Fruit fly (Drosophila melanogaster) whole organism, embryonic: Measurements from ENCODE around the gene Cyp4ac3.
A peak's percentile ranks its signal among the peaks of the same experiment; 100 is the strongest.

Experiments used
- B-H2 ChIP-seq: fragments of 200-800 bp; sonication (Bioruptor generic); optimal IDR thresholded peaks from 2 replicates; lab custom pipeline; 2018; ENCODE audit warnings: missing biosample characterization, mild to moderate bottlenecking, missing genetic modification characterization
- Bgb ChIP-seq: fragments of 200-800 bp; sonication (Bioruptor generic); IDR thresholded peaks from 2 replicates; pipeline ENCODE4 v1.3.6; 2022; ENCODE audit warnings: missing biosample characterization, missing genetic modification characterization; ENCODE audit not compliant: partially characterized antibody
- CG10565 ChIP-seq: fragments of 200-800 bp; sonication (Bioruptor generic); optimal IDR thresholded peaks from 3 replicates; lab custom pipeline; 2016; ENCODE audit warnings: missing biosample characterization, mild to moderate bottlenecking, missing genetic modification characterization
- CG11696 ChIP-seq: fragments of 200-800 bp; sonication (Bioruptor generic); IDR thresholded peaks from 2 replicates; pipeline ENCODE4 v1.3.6; 2022; ENCODE audit warnings: missing biosample characterization, missing genetic modification characterization
- CG12071 ChIP-seq: fragments of 200-800 bp; sonication (Bioruptor generic); optimal IDR thresholded peaks from 3 replicates; lab custom pipeline; 2018; ENCODE audit warnings: missing biosample characterization, mild to moderate bottlenecking, missing genetic modification characterization
- CG13287 ChIP-seq: fragments of 200-800 bp; sonication (Bioruptor generic); IDR thresholded peaks from 2 replicates; pipeline ENCODE4 v1.3.6; 2022; ENCODE audit warnings: missing biosample characterization, missing genetic modification characterization; ENCODE audit not compliant: partially characterized antibody
- CG14050 ChIP-seq: fragments of 200-800 bp; sonication (Bioruptor generic); IDR thresholded peaks from 3 replicates; pipeline ENCODE4 v1.3.6; 2022; ENCODE audit warnings: missing biosample characterization, missing genetic modification characterization
- CG14860 ChIP-seq: fragments of 200-800 bp; sonication (Bioruptor generic); IDR thresholded peaks from 3 replicates; pipeline ENCODE4 v1.3.6; 2022; ENCODE audit warnings: missing biosample characterization, missing genetic modification characterization; ENCODE audit not compliant: partially characterized antibody
- CG14965 ChIP-seq: fragments of 200-800 bp; sonication (Bioruptor generic); optimal IDR thresholded peaks from 2 replicates; lab custom pipeline; 2016; ENCODE audit warnings: missing biosample characterization, missing genetic modification characterization, borderline replicate concordance
- CG15269 ChIP-seq: fragments of 200-800 bp; sonication (Bioruptor generic); optimal IDR thresholded peaks from 2 replicates; lab custom pipeline; 2018; ENCODE audit warnings: missing biosample characterization, mild to moderate bottlenecking, missing genetic modification characterization, moderate library complexity
- CG15601 ChIP-seq: fragments of 200-800 bp; sonication (Bioruptor generic); optimal IDR thresholded peaks from 3 replicates; lab custom pipeline; 2019; ENCODE audit warnings: missing biosample characterization, mild to moderate bottlenecking, missing genetic modification characterization, moderate library complexity
- CG16863 ChIP-seq: fragments of 200-800 bp; sonication (Bioruptor generic); optimal IDR thresholded peaks from 3 replicates; lab custom pipeline; 2016; ENCODE audit warnings: missing biosample characterization, missing genetic modification characterization
- CG17359 ChIP-seq: fragments of 200-800 bp; sonication (Bioruptor generic); optimal IDR thresholded peaks from 3 replicates; lab custom pipeline; 2018; ENCODE audit warnings: missing biosample characterization, mild to moderate bottlenecking, missing genetic modification characterization, moderate library complexity
- CG2875 ChIP-seq: fragments of 200-800 bp; sonication (Bioruptor generic); optimal IDR thresholded peaks from 2 replicates; lab custom pipeline; 2017; ENCODE audit warnings: missing biosample characterization, mild to moderate bottlenecking, missing genetic modification characterization, missing genetic modification reagents
- CG3065 ChIP-seq: fragments of 200-800 bp; sonication (Bioruptor generic); optimal IDR thresholded peaks from 2 replicates; lab custom pipeline; 2016; ENCODE audit warnings: missing biosample characterization, missing genetic modification characterization
- CG3163 ChIP-seq: fragments of 200-800 bp; sonication (Bioruptor generic); optimal IDR thresholded peaks from 3 replicates; lab custom pipeline; 2016; ENCODE audit warnings: missing biosample characterization, missing genetic modification characterization
- CG33213 ChIP-seq: fragments of 200-800 bp; sonication (Bioruptor generic); optimal IDR thresholded peaks from 3 replicates; lab custom pipeline; 2016; ENCODE audit warnings: missing biosample characterization, missing genetic modification characterization
- CG34376 ChIP-seq: fragments of 200-800 bp; sonication (Bioruptor generic); optimal IDR thresholded peaks from 2 replicates; lab custom pipeline; 2018; ENCODE audit warnings: missing biosample characterization, mild to moderate bottlenecking, missing genetic modification characterization
- CG34422 ChIP-seq: fragments of 200-800 bp; sonication (Bioruptor generic); IDR thresholded peaks from 3 replicates; pipeline ENCODE4 v1.3.6; 2022; ENCODE audit warnings: missing biosample characterization, missing genetic modification characterization
- CG6654 ChIP-seq: fragments of 200-800 bp; sonication (Bioruptor generic); optimal IDR thresholded peaks from 2 replicates; lab custom pipeline; 2017; ENCODE audit warnings: missing biosample characterization, mild to moderate bottlenecking, missing genetic modification characterization
- CG7271 ChIP-seq: fragments of 200-800 bp; sonication (Bioruptor generic); optimal IDR thresholded peaks from 2 replicates; lab custom pipeline; 2018; ENCODE audit warnings: missing biosample characterization, mild to moderate bottlenecking, missing genetic modification characterization, moderate library complexity
- CG7745 ChIP-seq: fragments of 200-800 bp; sonication (Bioruptor generic); optimal IDR thresholded peaks from 2 replicates; lab custom pipeline; 2018; ENCODE audit warnings: missing biosample characterization, mild to moderate bottlenecking, missing genetic modification characterization, moderate library complexity
- CG8281 ChIP-seq: fragments of 200-800 bp; sonication (Bioruptor generic); optimal IDR thresholded peaks from 2 replicates; lab custom pipeline; 2018; ENCODE audit warnings: missing biosample characterization, mild to moderate bottlenecking, missing genetic modification characterization, moderate library complexity
- GATAe ChIP-seq: fragments of 200-800 bp; sonication (Bioruptor generic); conservative IDR thresholded peaks from 2 replicates; pipeline ENCODE4 v1.3.6; 2022; ENCODE audit warnings: missing biosample characterization, missing genetic modification characterization
- Lhr ChIP-seq: fragments of 200-800 bp; sonication (Bioruptor generic); optimal IDR thresholded peaks from 3 replicates; lab custom pipeline; 2017; ENCODE audit warnings: mild to moderate bottlenecking, missing biosample characterization, missing genetic modification reagents, missing genetic modification characterization
- Oli ChIP-seq: fragments of 200-800 bp; sonication (Bioruptor generic); optimal IDR thresholded peaks from 2 replicates; lab custom pipeline; 2018; ENCODE audit warnings: missing biosample characterization, mild to moderate bottlenecking, missing genetic modification characterization, moderate library complexity
- Opbp ChIP-seq: fragments of 200-800 bp; sonication (Bioruptor generic); IDR thresholded peaks from 3 replicates; pipeline ENCODE4 v1.3.6; 2022; ENCODE audit warnings: missing biosample characterization, missing genetic modification characterization; ENCODE audit not compliant: partially characterized antibody
- Scr ChIP-seq: fragments of 200-800 bp; sonication (Bioruptor generic); IDR thresholded peaks from 2 replicates; pipeline ENCODE4 v1.3.6; 2022; ENCODE audit warnings: missing biosample characterization, missing genetic modification characterization; ENCODE audit not compliant: partially characterized antibody
- Stat92E ChIP-seq, 3 experiments: fragments of >200 bp in 2 of 3; fragments of 200-800 bp in 1 of 3; sonication (Bioruptor generic) in 1 of 3; optimal IDR thresholded peaks; 2 replicates each; lab custom pipeline; 2017 to 2019; ENCODE audit warnings: missing biosample characterization in 3 of 3, missing genetic modification characterization in 3 of 3, mild to moderate bottlenecking in 1 of 3, moderate library complexity in 1 of 3
- TFAM ChIP-seq: fragments of 200-800 bp; sonication (Bioruptor generic); optimal IDR thresholded peaks from 2 replicates; lab custom pipeline; 2017; ENCODE audit warnings: missing biosample characterization, missing genetic modification characterization, inconsistent platforms
- Trl ChIP-seq, 3 experiments: fragments of >200 bp in 2 of 3; fragments of 200-800 bp in 1 of 3; sonication (Bioruptor generic) in 1 of 3; optimal IDR thresholded peaks; 2 replicates in 1 of 3; 3 replicates in 2 of 3; lab custom pipeline; 2016 to 2017; ENCODE audit warnings: missing biosample characterization in 1 of 3, missing genetic modification characterization in 1 of 3
- amos ChIP-seq: fragments of 200-800 bp; sonication (Bioruptor generic); IDR thresholded peaks from 2 replicates; pipeline ENCODE4 v1.3.6; 2022; ENCODE audit warnings: missing biosample characterization, missing genetic modification characterization; ENCODE audit not compliant: partially characterized antibody
- crc ChIP-seq: fragments of 200-800 bp; sonication (Bioruptor generic); optimal IDR thresholded peaks from 2 replicates; lab custom pipeline; 2016; ENCODE audit warnings: missing biosample characterization, missing genetic modification characterization
- esg ChIP-seq: fragments of 200-800 bp; sonication (Bioruptor generic); conservative IDR thresholded peaks from 2 replicates; pipeline ENCODE4 v1.3.6; 2022; ENCODE audit warnings: missing biosample characterization, missing genetic modification characterization
- eyg ChIP-seq: fragments of 200-800 bp; sonication (Bioruptor generic); optimal IDR thresholded peaks from 3 replicates; lab custom pipeline; 2016; ENCODE audit warnings: missing biosample characterization, missing genetic modification characterization
- fd96Cb ChIP-seq: fragments of 200-800 bp; sonication (Bioruptor generic); optimal IDR thresholded peaks from 2 replicates; lab custom pipeline; 2018; ENCODE audit warnings: missing biosample characterization, mild to moderate bottlenecking, missing genetic modification characterization, moderate library complexity
- ftz-f1 ChIP-seq: fragments of 200-800 bp; sonication (Bioruptor generic); optimal IDR thresholded peaks from 2 replicates; lab custom pipeline; 2016; ENCODE audit warnings: missing biosample characterization, missing genetic modification characterization
- gcm ChIP-seq: fragments of 200-800 bp; sonication (Bioruptor generic); optimal IDR thresholded peaks from 2 replicates; lab custom pipeline; 2019; ENCODE audit warnings: missing biosample characterization, mild to moderate bottlenecking, missing genetic modification characterization, moderate library complexity
- ham ChIP-seq: fragments of 200-800 bp; sonication (Bioruptor generic); IDR thresholded peaks from 2 replicates; pipeline ENCODE4 v1.3.6; 2022; ENCODE audit warnings: missing biosample characterization, missing genetic modification characterization
- mirr ChIP-seq: fragments of 200-800 bp; sonication (Bioruptor generic); optimal IDR thresholded peaks from 3 replicates; lab custom pipeline; 2018; ENCODE audit warnings: missing biosample characterization, mild to moderate bottlenecking, missing genetic modification characterization
- mld ChIP-seq: fragments of 200-800 bp; sonication (Bioruptor generic); IDR thresholded peaks from 3 replicates; pipeline ENCODE4 v1.3.6; 2022; ENCODE audit warnings: missing biosample characterization, missing genetic modification characterization; ENCODE audit not compliant: partially characterized antibody
- salm ChIP-seq: fragments of 200-800 bp; sonication (Bioruptor generic); optimal IDR thresholded peaks from 2 replicates; lab custom pipeline; 2018; ENCODE audit warnings: missing biosample characterization, mild to moderate bottlenecking, missing genetic modification characterization
- so ChIP-seq: fragments of 200-800 bp; sonication (Bioruptor generic); IDR thresholded peaks from 3 replicates; pipeline ENCODE4 v1.3.6; 2022; ENCODE audit warnings: missing biosample characterization, missing genetic modification characterization
- sob ChIP-seq: fragments of 200-800 bp; sonication (Bioruptor generic); IDR thresholded peaks from 2 replicates; pipeline ENCODE4 v1.3.6; 2022; ENCODE audit warnings: missing biosample characterization, missing genetic modification characterization
- stwl ChIP-seq: fragments of 200-800 bp; sonication (Bioruptor generic); optimal IDR thresholded peaks from 3 replicates; lab custom pipeline; 2018; ENCODE audit warnings: missing biosample characterization, mild to moderate bottlenecking, missing genetic modification characterization, moderate library complexity
- tna ChIP-seq: fragments of 200-800 bp; sonication (Bioruptor generic); IDR thresholded peaks from 2 replicates; pipeline ENCODE4 v1.3.6; 2022; ENCODE audit warnings: missing biosample characterization, missing genetic modification characterization; ENCODE audit not compliant: partially characterized antibody
- trh ChIP-seq: fragments of 200-800 bp; sonication (Bioruptor generic); optimal IDR thresholded peaks from 2 replicates; lab custom pipeline; 2016; ENCODE audit warnings: missing biosample characterization, missing genetic modification characterization
- vnd ChIP-seq: fragments of 200-800 bp; sonication (Bioruptor generic); IDR thresholded peaks from 3 replicates; pipeline ENCODE4 v1.3.6; 2022; ENCODE audit warnings: missing biosample characterization, missing genetic modification characterization; ENCODE audit not compliant: partially characterized antibody
- wek ChIP-seq: fragments of 200-800 bp; sonication (Bioruptor generic); optimal IDR thresholded peaks from 3 replicates; lab custom pipeline; 2018; ENCODE audit warnings: missing biosample characterization, mild to moderate bottlenecking, missing genetic modification characterization, moderate library complexity

Cyp4ac3 gene

dm6 chr2L:5228581-5229077, 39.7 kb upstream of the Cyp4ac3 start (continued):
- TF ChIP-seq CG17359 (tag; lab: Kevin White, UChicago), result no peak
- TF ChIP-seq fd96Cb (tag; lab: Kevin White, UChicago), result no peak
- TF ChIP-seq trh (GFP tag; lab: Kevin White, UChicago), result no peak
- TF ChIP-seq wek (GFP tag; lab: Kevin White, UChicago), result no peak
- no peak for TF ChIP-seq CG3065
- TF ChIP-seq tna (GFP tag; lab: Robert Waterston, UW), result no peak
- TF ChIP-seq ham (GFP tag; lab: Robert Waterston, UW), result no peak
- no peak for TF ChIP-seq Bgb (GFP tag; lab: Robert Waterston, UW)
- no peak for TF ChIP-seq CG7745 (tag; lab: Kevin White, UChicago)
- TF ChIP-seq Opbp, result no peak
- no peak for TF ChIP-seq CG8281 (tag; lab: Kevin White, UChicago)
- no peak for TF ChIP-seq eyg (GFP tag; lab: Kevin White, UChicago)
- TF ChIP-seq Scr (GFP tag; lab: Robert Waterston, UW), result no peak
- TF ChIP-seq Oli (tag; lab: Kevin White, UChicago), result no peak
- no peak for TF ChIP-seq CG16863 (GFP tag; lab: Kevin White, UChicago)
- no peak for TF ChIP-seq ftz-f1 (GFP tag; lab: Kevin White, UChicago)
- no peak for TF ChIP-seq GATAe (GFP tag; lab: Robert Waterston, UW)
- no peak for TF ChIP-seq so (GFP tag; lab: Robert Waterston, UW)
- TF ChIP-seq CG34376 (GFP tag; lab: Kevin White, UChicago), result no peak
- no peak for TF ChIP-seq Trl (optimal IDR thresholded peaks at IDR 0.05; lab: Kevin White, UChicago)
- no peak for TF ChIP-seq Trl (GFP tag; optimal IDR thresholded peaks at IDR 0.05; lab: Kevin White, UChicago)
- TF ChIP-seq CG6654, result no peak
- no peak for TF ChIP-seq Stat92E (GFP tag; optimal IDR thresholded peaks at IDR 0.05; lab: Kevin White, UChicago)
- no peak for TF ChIP-seq amos (GFP tag; lab: Robert Waterston, UW)
- no peak for TF ChIP-seq CG14050 (GFP tag; lab: Robert Waterston, UW)
- no peak for TF ChIP-seq CG10565
- TF ChIP-seq CG34422 (GFP tag; lab: Robert Waterston, UW), result no peak
- no peak for TF ChIP-seq salm (tag; lab: Kevin White, UChicago)
- no peak for TF ChIP-seq crc (GFP tag; lab: Kevin White, UChicago)
- peak; percentile 0 for TF ChIP-seq CG15601 (tag; lab: Kevin White, UChicago)
- TF ChIP-seq stwl (tag; lab: Kevin White, UChicago), result no peak
- no peak for TF ChIP-seq vnd (GFP tag; lab: Robert Waterston, UW)
- no peak for TF ChIP-seq CG7271 (tag; lab: Kevin White, UChicago)
- no peak for TF ChIP-seq CG33213 (GFP tag; lab: Kevin White, UChicago)
- TF ChIP-seq CG15269, result no peak
- TF ChIP-seq CG2875 (GFP tag; lab: Kevin White, UChicago), result no peak
- peak; percentile 45 for TF ChIP-seq mirr (GFP tag; lab: Kevin White, UChicago)
- no peak for TF ChIP-seq Lhr (GFP tag; lab: Kevin White, UChicago)
- no peak for TF ChIP-seq CG13287 (GFP tag; lab: Robert Waterston, UW)
- no peak for TF ChIP-seq CG14965 (GFP tag; lab: Kevin White, UChicago)
- no peak for TF ChIP-seq CG3163 (GFP tag; lab: Kevin White, UChicago)
- no peak for TF ChIP-seq sob (GFP tag; lab: Robert Waterston, UW)
- TF ChIP-seq mld (GFP tag; lab: Robert Waterston, UW), result no peak
- no peak for TF ChIP-seq esg (GFP tag; lab: Robert Waterston, UW)
- TF ChIP-seq CG11696, result no peak
- TF ChIP-seq CG12071 (GFP tag; lab: Kevin White, UChicago), result no peak
- TF ChIP-seq TFAM (GFP tag; lab: Kevin White, UChicago), result no peak
- TF ChIP-seq B-H2 (GFP tag; lab: Kevin White, UChicago), result no peak
- TF ChIP-seq gcm (GFP tag; lab: Kevin White, UChicago), result no peak
- TF ChIP-seq CG14860 (GFP tag; lab: Robert Waterston, UW), result no peak
